Fruit fly (Drosophila melanogaster) whole organism, embryonic: Measurements from ENCODE around the gene CG31515.

Experiments
- Atf3 ChIP-seq: fragments of 200-800 bp; sonication (Bioruptor generic); optimal IDR thresholded peaks from 3 replicates; lab custom pipeline; 2016; ENCODE audit warnings: missing biosample characterization, missing genetic modification characterization
- BEAF-32 ChIP-seq: fragments of 200-800 bp; sonication (Bioruptor generic); optimal IDR thresholded peaks from 3 replicates; lab custom pipeline; 2017; ENCODE audit warnings: missing biosample characterization, missing genetic modification characterization, mild to moderate bottlenecking, moderate library complexity, missing genetic modification reagents
- CG12104 ChIP-seq: fragments of 200-800 bp; sonication (Bioruptor generic); optimal IDR thresholded peaks from 3 replicates; lab custom pipeline; 2016; ENCODE audit warnings: missing biosample characterization, missing genetic modification characterization
- CG15514 ChIP-seq: fragments of 200-800 bp; sonication (Bioruptor generic); optimal IDR thresholded peaks from 3 replicates; lab custom pipeline; 2017; ENCODE audit warnings: missing biosample characterization, missing genetic modification characterization, mild to moderate bottlenecking, moderate library complexity, missing genetic modification reagents
- CG17328 ChIP-seq: fragments of 200-800 bp; sonication (Bioruptor generic); IDR thresholded peaks from 2 replicates; pipeline ENCODE4 v1.3.6; 2022; ENCODE audit warnings: missing biosample characterization, missing genetic modification characterization
- CG17359 ChIP-seq: fragments of 200-800 bp; sonication (Bioruptor generic); optimal IDR thresholded peaks from 3 replicates; lab custom pipeline; 2018; ENCODE audit warnings: missing biosample characterization, mild to moderate bottlenecking, missing genetic modification characterization, moderate library complexity
- CG17912 ChIP-seq: fragments of 200-800 bp; sonication (Bioruptor generic); optimal IDR thresholded peaks from 2 replicates; lab custom pipeline; 2018; ENCODE audit warnings: missing biosample characterization, mild to moderate bottlenecking, missing genetic modification characterization
- CG18764 ChIP-seq: fragments of 200-800 bp; sonication (Bioruptor generic); optimal IDR thresholded peaks from 3 replicates; lab custom pipeline; 2016; ENCODE audit warnings: missing biosample characterization, missing genetic modification characterization
- CG2889 ChIP-seq: fragments of 200-800 bp; sonication (Bioruptor generic); IDR thresholded peaks from 3 replicates; pipeline ENCODE4 v1.3.6; 2022; ENCODE audit warnings: missing biosample characterization, missing genetic modification characterization
- CG30403 ChIP-seq: fragments of 200-800 bp; sonication (Bioruptor generic); optimal IDR thresholded peaks from 3 replicates; lab custom pipeline; 2016; ENCODE audit warnings: missing biosample characterization, missing genetic modification characterization
- CG32532 ChIP-seq: fragments of 200-800 bp; sonication (Bioruptor generic); IDR thresholded peaks from 2 replicates; pipeline ENCODE4 v1.3.6; 2022; ENCODE audit warnings: missing biosample characterization, missing genetic modification characterization
- CG3407 ChIP-seq: fragments of 200-800 bp; sonication (Bioruptor generic); optimal IDR thresholded peaks from 2 replicates; lab custom pipeline; 2018; ENCODE audit warnings: missing biosample characterization, mild to moderate bottlenecking, missing genetic modification characterization
- CG34422 ChIP-seq: fragments of 200-800 bp; sonication (Bioruptor generic); IDR thresholded peaks from 3 replicates; pipeline ENCODE4 v1.3.6; 2022; ENCODE audit warnings: missing biosample characterization, missing genetic modification characterization
- CG4282 ChIP-seq: fragments of 200-800 bp; sonication (Bioruptor generic); optimal IDR thresholded peaks from 2 replicates; lab custom pipeline; 2016; ENCODE audit warnings: missing biosample characterization, missing genetic modification characterization
- CG4730 ChIP-seq: fragments of 200-800 bp; sonication (Bioruptor generic); IDR thresholded peaks from 2 replicates; pipeline ENCODE4 v1.3.6; 2022; ENCODE audit warnings: missing biosample characterization, missing genetic modification characterization
- CG4820 ChIP-seq: fragments of 200-800 bp; sonication (Bioruptor generic); optimal IDR thresholded peaks from 3 replicates; lab custom pipeline; 2016; ENCODE audit warnings: missing biosample characterization, missing genetic modification characterization
- CG6272 ChIP-seq: fragments of 200-800 bp; sonication (Bioruptor generic); IDR thresholded peaks from 2 replicates; pipeline ENCODE4 v1.3.6; 2022; ENCODE audit warnings: missing biosample characterization, missing genetic modification characterization
- CG8359 ChIP-seq: fragments of 200-800 bp; sonication (Bioruptor generic); optimal IDR thresholded peaks from 2 replicates; lab custom pipeline; 2017; ENCODE audit warnings: missing biosample characterization, mild to moderate bottlenecking, missing genetic modification characterization, borderline replicate concordance
- CG8765 ChIP-seq: fragments of 200-800 bp; sonication (Bioruptor generic); IDR thresholded peaks from 2 replicates; pipeline ENCODE4 v1.3.6; 2022; ENCODE audit warnings: missing biosample characterization, missing genetic modification characterization
- Dad ChIP-seq: fragments of 200-800 bp; sonication (Bioruptor generic); optimal IDR thresholded peaks from 3 replicates; lab custom pipeline; 2016; ENCODE audit warnings: missing biosample characterization, missing genetic modification characterization
- Drgx ChIP-seq: fragments of 200-800 bp; sonication (Bioruptor generic); IDR thresholded peaks from 2 replicates; pipeline ENCODE4 v1.3.6; 2022; ENCODE audit warnings: missing biosample characterization, missing genetic modification characterization
- Eip74EF ChIP-seq, 2 experiments: fragments of 200-800 bp in 1 of 2; fragments of >200 bp in 1 of 2; sonication (Bioruptor generic) in 1 of 2; optimal IDR thresholded peaks; 2 replicates each; lab custom pipeline; 2017 to 2019; ENCODE audit warnings: missing biosample characterization in 2 of 2, missing genetic modification characterization in 2 of 2, mild to moderate bottlenecking in 1 of 2, moderate library complexity in 1 of 2
- Hr51 ChIP-seq, 2 experiments: fragments of 200-800 bp; sonication (Bioruptor generic); optimal IDR thresholded peaks; 2 replicates in 1 of 2; 3 replicates in 1 of 2; lab custom pipeline; 2016 to 2018; ENCODE audit warnings: missing biosample characterization in 2 of 2, missing genetic modification characterization in 2 of 2, mild to moderate bottlenecking in 1 of 2, moderate library complexity in 1 of 2
- Hr78 ChIP-seq, 2 experiments: fragments of 200-800 bp in 1 of 2; fragments of >200 bp in 1 of 2; sonication (Bioruptor generic) in 1 of 2; optimal IDR thresholded peaks; 2 replicates each; lab custom pipeline; 2017 to 2019; ENCODE audit warnings: missing biosample characterization in 2 of 2, missing genetic modification characterization in 2 of 2, mild to moderate bottlenecking in 1 of 2, moderate library complexity in 1 of 2
- MBD-R2 ChIP-seq: fragments of 200-800 bp; sonication (Bioruptor generic); IDR thresholded peaks from 2 replicates; pipeline ENCODE4 v1.3.6; 2022; ENCODE audit warnings: missing biosample characterization, missing genetic modification characterization
- NK7.1 ChIP-seq: fragments of 200-800 bp; sonication (Bioruptor generic); optimal IDR thresholded peaks from 3 replicates; lab custom pipeline; 2016; ENCODE audit warnings: missing biosample characterization, missing genetic modification characterization
- Side ChIP-seq: fragments of 200-800 bp; sonication (Bioruptor generic); optimal IDR thresholded peaks from 2 replicates; lab custom pipeline; 2016; ENCODE audit warnings: missing biosample characterization, missing genetic modification characterization
- ato ChIP-seq: fragments of 200-800 bp; sonication (Bioruptor generic); IDR thresholded peaks from 2 replicates; pipeline ENCODE4 v1.3.6; 2022; ENCODE audit warnings: missing biosample characterization, missing genetic modification characterization; ENCODE audit not compliant: partially characterized antibody
- bsh ChIP-seq, 2 experiments: fragments of 200-800 bp; sonication (Bioruptor generic); optimal IDR thresholded peaks; 2 replicates each; lab custom pipeline; 2017 to 2018; ENCODE audit warnings: mild to moderate bottlenecking in 2 of 2, missing biosample characterization in 2 of 2, missing genetic modification characterization in 2 of 2, moderate library complexity in 1 of 2
- ewg ChIP-seq: fragments of 200-800 bp; sonication (Bioruptor generic); optimal IDR thresholded peaks from 3 replicates; lab custom pipeline; 2017; ENCODE audit warnings: mild to moderate bottlenecking, missing biosample characterization, missing genetic modification reagents, missing genetic modification characterization
- eyg ChIP-seq: fragments of 200-800 bp; sonication (Bioruptor generic); optimal IDR thresholded peaks from 3 replicates; lab custom pipeline; 2016; ENCODE audit warnings: missing biosample characterization, missing genetic modification characterization
- ftz-f1 ChIP-seq: fragments of 200-800 bp; sonication (Bioruptor generic); optimal IDR thresholded peaks from 2 replicates; lab custom pipeline; 2016; ENCODE audit warnings: missing biosample characterization, missing genetic modification characterization
- ham ChIP-seq: fragments of 200-800 bp; sonication (Bioruptor generic); IDR thresholded peaks from 2 replicates; pipeline ENCODE4 v1.3.6; 2022; ENCODE audit warnings: missing biosample characterization, missing genetic modification characterization
- jumu ChIP-seq: fragments of 200-800 bp; sonication (Bioruptor generic); optimal IDR thresholded peaks from 3 replicates; lab custom pipeline; 2016; ENCODE audit warnings: missing biosample characterization, missing genetic modification characterization
- kay ChIP-seq: fragments of 200-800 bp; sonication (Bioruptor generic); optimal IDR thresholded peaks from 2 replicates; lab custom pipeline; 2016; ENCODE audit warnings: missing biosample characterization, missing genetic modification characterization
- lab ChIP-seq: fragments of 200-800 bp; sonication (Bioruptor generic); optimal IDR thresholded peaks from 3 replicates; lab custom pipeline; 2017; ENCODE audit warnings: missing biosample characterization, missing genetic modification characterization, mild to moderate bottlenecking, moderate library complexity, missing genetic modification reagents
- org-1 ChIP-seq: fragments of 200-800 bp; sonication (Bioruptor generic); optimal IDR thresholded peaks from 2 replicates; lab custom pipeline; 2017; ENCODE audit warnings: missing biosample characterization, missing genetic modification characterization
- pita ChIP-seq: fragments of 200-800 bp; sonication (Bioruptor generic); optimal IDR thresholded peaks from 2 replicates; lab custom pipeline; 2017; ENCODE audit warnings: missing biosample characterization, mild to moderate bottlenecking, missing genetic modification characterization
- pzg ChIP-seq: fragments of 200-800 bp; sonication (Bioruptor generic); optimal IDR thresholded peaks from 3 replicates; lab custom pipeline; 2018; ENCODE audit warnings: missing biosample characterization, mild to moderate bottlenecking, missing genetic modification characterization, moderate library complexity
- rib ChIP-seq: fragments of 200-800 bp; sonication (Bioruptor generic); IDR thresholded peaks from 2 replicates; pipeline ENCODE4 v1.3.6; 2022; ENCODE audit warnings: missing biosample characterization, missing genetic modification characterization
- sens ChIP-seq: fragments of 200-800 bp; sonication (Bioruptor generic); peaks from one replicate; lab custom pipeline; 2016; ENCODE audit warnings: missing biosample characterization, missing genetic modification characterization
- so ChIP-seq: fragments of 200-800 bp; sonication (Bioruptor generic); IDR thresholded peaks from 3 replicates; pipeline ENCODE4 v1.3.6; 2022; ENCODE audit warnings: missing biosample characterization, missing genetic modification characterization
- sr ChIP-seq: fragments of 200-800 bp; sonication (Bioruptor generic); IDR thresholded peaks from 3 replicates; pipeline ENCODE4 v1.3.6; 2022; ENCODE audit warnings: missing biosample characterization, missing genetic modification characterization
- zfh1 ChIP-seq: fragments of 200-800 bp; sonication (Bioruptor generic); IDR thresholded peaks from 3 replicates; pipeline ENCODE4 v1.3.6; 2022; ENCODE audit warnings: missing biosample characterization, missing genetic modification characterization

Gene CG31515

dm6 chr3R:23395720-23396119 lies 7.0 kb upstream of the CG31515 start (continued):
- TF ChIP-seq Hr51 (GFP tag; optimal IDR thresholded peaks at IDR 0.05; lab: Kevin White, UChicago), result peak in 1 of 2 experiments; percentile 26

- TF ChIP-seq Drgx (GFP tag; lab: Robert Waterston, UW) (peak; percentile 16; the same call in 1 of the 2 replicates), sens (GFP tag; lab: Kevin White, UChicago) (peak; percentile 19), pzg (GFP tag; lab: Kevin White, UChicago) (no peak)
- TF ChIP-seq, all 482 proteins: peak for 2
Measured at dm6 chr3R:23393507-23393906, 4.8 kb upstream of the CG31515 start.

- TF ChIP-seq CG8359, result no peak
- TF ChIP-seq MBD-R2 (GFP tag; lab: Robert Waterston, UW), result no peak
- no peak for TF ChIP-seq CG17359 (tag; lab: Kevin White, UChicago)
- TF ChIP-seq bsh (GFP tag; optimal IDR thresholded peaks at IDR 0.05; lab: Kevin White, UChicago), result peak in 1 of 2 experiments; percentile 25
- no peak for TF ChIP-seq BEAF-32 (GFP tag; lab: Kevin White, UChicago)
- no peak for TF ChIP-seq lab (GFP tag; lab: Kevin White, UChicago)
- no peak for TF ChIP-seq NK7.1 (GFP tag; lab: Kevin White, UChicago)
- TF ChIP-seq Drgx (GFP tag; lab: Robert Waterston, UW), result 0 out of 2 replicates have a peak, but pooled peaks have one; percentile 16
Measured at dm6 chr3R:23392235-23392634, 3.5 kb upstream of the CG31515 start.

- TF ChIP-seq CG4730 (GFP tag; lab: Robert Waterston, UW), result no peak
- TF ChIP-seq ftz-f1 (GFP tag; lab: Kevin White, UChicago), result no peak
- no peak for TF ChIP-seq zfh1 (GFP tag; lab: Robert Waterston, UW)
- TF ChIP-seq CG30403, result no peak
- no peak for TF ChIP-seq ham (GFP tag; lab: Robert Waterston, UW)
- no peak for TF ChIP-seq CG8765 (GFP tag; lab: Robert Waterston, UW)
- no peak for TF ChIP-seq pita (GFP tag; lab: Kevin White, UChicago)
- TF ChIP-seq CG2889 (GFP tag; lab: Robert Waterston, UW), result no peak
- no peak for TF ChIP-seq CG18764 (GFP tag; lab: Kevin White, UChicago)
- TF ChIP-seq CG4820 (GFP tag; lab: Kevin White, UChicago), result no peak
- TF ChIP-seq rib, result no peak
- TF ChIP-seq sr (GFP tag; lab: Robert Waterston, UW), result no peak
- TF ChIP-seq CG6272 (GFP tag; lab: Robert Waterston, UW), result no peak
- TF ChIP-seq CG17912 (GFP tag; lab: Kevin White, UChicago), result no peak
- no peak for TF ChIP-seq Dad (GFP tag; lab: Kevin White, UChicago)
- TF ChIP-seq Hr78 (GFP tag; optimal IDR thresholded peaks at IDR 0.05; lab: Kevin White, UChicago), result no peak
- no peak for TF ChIP-seq Eip74EF (GFP tag; optimal IDR thresholded peaks at IDR 0.05; lab: Kevin White, UChicago)
- TF ChIP-seq CG17328 (GFP tag; lab: Robert Waterston, UW), result no peak
Measured at dm6 chr3R:23390769-23391309, 2.1 kb upstream of the CG31515 start.

- TF ChIP-seq CG3407 (GFP tag; lab: Kevin White, UChicago) (peak; percentile 30), eyg (GFP tag; lab: Kevin White, UChicago) (no peak), Atf3 (GFP tag; lab: Kevin White, UChicago) (no peak), CG15514 (GFP tag; lab: Kevin White, UChicago) (no peak), ewg (GFP tag; lab: Kevin White, UChicago) (peak; percentile 39), jumu (no peak), org-1 (GFP tag; lab: Kevin White, UChicago) (peak; percentile 43), CG12104 (no peak), CG34422 (no peak), ato (GFP tag; lab: Robert Waterston, UW) (no peak), Side (GFP tag; lab: Kevin White, UChicago) (no peak), so (GFP tag; lab: Robert Waterston, UW) (no peak), CG32532 (GFP tag; lab: Robert Waterston, UW) (no peak), kay (GFP tag; lab: Kevin White, UChicago) (no peak), CG4282 (no peak)
Measured at dm6 chr3R:23386907-23387306, 1.8 kb downstream of the CG31515 start.
